Fruit fly (Drosophila melanogaster): ENCODE measurements around the gene CG32536.

The CG32536 gene

DNA sequence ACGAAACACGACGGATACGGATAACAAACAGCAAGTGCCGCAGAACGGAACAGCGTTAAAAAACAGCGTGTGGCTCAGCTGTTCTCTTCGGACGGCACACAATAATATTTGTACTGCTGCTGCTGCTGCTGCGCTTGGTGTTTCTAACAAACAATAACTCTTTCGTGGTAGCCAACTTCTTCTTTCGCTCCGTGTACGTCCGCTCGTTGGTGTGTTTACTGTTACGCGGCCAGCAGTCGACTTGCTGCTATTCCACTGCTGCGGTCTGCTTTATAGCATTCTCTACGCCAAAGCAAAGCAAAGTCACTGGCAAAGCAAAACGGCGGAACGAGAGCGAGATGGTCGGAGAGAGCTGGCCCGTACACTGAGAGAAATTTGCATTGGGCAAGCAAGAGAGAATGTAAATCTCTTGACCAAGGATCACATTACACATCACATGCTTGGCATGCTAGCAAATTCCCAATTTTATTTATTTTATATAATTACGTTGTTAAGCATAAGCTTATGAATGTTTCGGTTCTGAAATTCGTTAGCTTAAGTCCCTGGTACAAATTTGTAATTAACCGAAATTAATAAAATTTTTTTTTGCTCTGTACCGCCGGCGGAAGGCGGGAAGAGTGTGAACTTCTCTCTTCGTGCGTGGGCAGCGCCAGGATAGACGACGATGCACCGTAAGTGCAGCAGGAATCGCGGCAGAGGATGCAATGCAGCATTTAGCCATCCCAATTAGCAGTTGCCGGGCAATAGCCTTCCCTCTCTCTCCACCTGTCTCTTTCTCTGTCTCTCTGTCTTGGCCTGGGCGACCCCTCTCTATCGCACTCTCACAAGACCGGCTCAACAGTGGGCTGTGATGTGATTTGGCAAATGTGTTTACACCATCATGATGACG is 45.4 kb upstream of the CG32536 start, which contains the start of gene out (continued):
- peak; percentile 83 for TF ChIP-seq CG6683 (GFP tag; optimal IDR thresholded peaks at IDR 0.05)
- TF ChIP-seq kah (GFP tag; optimal IDR thresholded peaks at IDR 0.05): peak; percentile 85
- TF ChIP-seq jumu (GFP tag; optimal IDR thresholded peaks at IDR 0.05): peak; percentile 81
- TF ChIP-seq HLH3B (GFP tag; IDR thresholded peaks at IDR 0.05): peak; percentile 92
- no peak for TF ChIP-seq vnd (GFP tag; IDR thresholded peaks at IDR 0.05; ENCODE audit: partially characterized antibody)
- TF ChIP-seq Oaz (GFP tag; IDR thresholded peaks at IDR 0.05): peak; percentile 89
- TF ChIP-seq CG1603 (tag; optimal IDR thresholded peaks at IDR 0.05): peak; percentile 86
- peak; percentile 83 for TF ChIP-seq nau (GFP tag; optimal IDR thresholded peaks at IDR 0.05)
- TF ChIP-seq Fer2 (tag; optimal IDR thresholded peaks at IDR 0.05): peak; percentile 86
- peak; percentile 94 for TF ChIP-seq fd96Cb (tag; optimal IDR thresholded peaks at IDR 0.05)
- peak; percentile 94 for TF ChIP-seq CG18599 (GFP tag; optimal IDR thresholded peaks at IDR 0.05)
- 0 out of 2 replicates have a peak, but pooled peaks have one; percentile 29 for TF ChIP-seq ato (GFP tag; IDR thresholded peaks at IDR 0.05; ENCODE audit: partially characterized antibody)
- TF ChIP-seq CG5180 (GFP tag; optimal IDR thresholded peaks at IDR 0.05): peak; percentile 80
- peak; percentile 96 for TF ChIP-seq so (GFP tag; IDR thresholded peaks at IDR 0.05)
- peak; percentile 66 for TF ChIP-seq CG10565 (GFP tag; optimal IDR thresholded peaks at IDR 0.05)
- TF ChIP-seq CG7271 (tag; optimal IDR thresholded peaks at IDR 0.05): peak; percentile 57
- peak; percentile 91 for TF ChIP-seq Abd-B (GFP tag; optimal IDR thresholded peaks at IDR 0.05)
- peak; percentile 94 for TF ChIP-seq PHDP (tag; optimal IDR thresholded peaks at IDR 0.05)
- peak; percentile 91 for TF ChIP-seq CG31441 (GFP tag; IDR thresholded peaks at IDR 0.05)
- peak; percentile 88 for TF ChIP-seq CG11247 (GFP tag; IDR thresholded peaks at IDR 0.05)
- TF ChIP-seq CG6272 (GFP tag; IDR thresholded peaks at IDR 0.05): peak; percentile 88

dm6 chrX:19318924-19319323 is 42.2 kb upstream of the CG32536 start:
- peak; percentile 91 for TF ChIP-seq twi (tag; optimal IDR thresholded peaks at IDR 0.05)
- TF ChIP-seq tin (GFP tag; optimal IDR thresholded peaks at IDR 0.05): no peak
- no peak for TF ChIP-seq slp2 (GFP tag; optimal IDR thresholded peaks at IDR 0.05)
- TF ChIP-seq CG3995 (GFP tag; optimal IDR thresholded peaks at IDR 0.05): no peak
- no peak for TF ChIP-seq CG33557 (GFP tag; optimal IDR thresholded peaks at IDR 0.05)
- no peak for TF ChIP-seq CG17802 (tag; optimal IDR thresholded peaks at IDR 0.05)

DNA sequence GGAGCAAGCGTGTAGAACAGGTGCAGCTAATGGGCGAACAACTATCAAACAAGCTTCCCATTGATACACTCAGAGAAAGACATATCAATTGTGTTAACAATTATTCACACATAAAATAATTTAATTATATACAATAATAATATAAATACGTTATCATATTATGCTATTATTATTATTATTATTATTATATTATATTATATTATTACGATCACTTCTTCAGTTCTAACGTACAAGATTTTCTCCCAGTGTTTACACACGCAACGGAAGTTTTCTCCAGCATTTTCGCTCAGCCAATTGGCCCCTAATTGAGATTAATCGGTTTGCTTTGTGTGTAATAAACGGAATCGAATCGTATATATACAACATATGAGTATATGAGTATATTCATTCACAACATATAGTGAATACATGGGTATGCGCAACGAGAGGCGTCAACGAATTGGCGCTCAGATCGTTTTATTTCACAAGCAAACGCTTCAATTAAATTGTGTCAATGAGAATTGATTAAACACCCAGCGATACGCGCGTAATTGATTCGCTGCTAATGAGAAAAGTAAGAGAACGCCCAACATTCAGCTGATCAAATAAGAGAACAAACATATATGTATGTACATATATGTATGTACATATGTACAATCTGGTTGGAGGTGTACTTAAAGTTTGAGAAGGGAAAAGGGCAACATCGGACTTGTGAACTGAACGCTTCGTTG is 40.5 kb upstream of the CG32536 start:
- TF ChIP-seq lbe (GFP tag; optimal IDR thresholded peaks at IDR 0.05) (no peak), Doc2 (GFP tag; IDR thresholded peaks at IDR 0.05) (no peak), CG10654 (GFP tag; optimal IDR thresholded peaks at IDR 0.05) (peak; percentile 5), rib (GFP tag; IDR thresholded peaks at IDR 0.05) (no peak), p53 (GFP tag; optimal IDR thresholded peaks at IDR 0.05) (no peak), pzg (GFP tag; optimal IDR thresholded peaks at IDR 0.05) (no peak), ATbp (GFP tag; optimal IDR thresholded peaks at IDR 0.05) (peak; percentile 3), nmo (GFP tag; optimal IDR thresholded peaks at IDR 0.05) (peak; percentile 68), tap (tag; optimal IDR thresholded peaks at IDR 0.05) (peak; percentile 63), Meics (GFP tag; optimal IDR thresholded peaks at IDR 0.05) (peak; percentile 73), dimm (GFP tag; IDR thresholded peaks at IDR 0.05) (no peak), Hand (GFP tag; optimal IDR thresholded peaks at IDR 0.05) (peak; percentile 71), prd (optimal IDR thresholded peaks at IDR 0.05) (no peak), prd (GFP tag; IDR thresholded peaks at IDR 0.05) (peak; percentile 53), CG8924 (tag; optimal IDR thresholded peaks at IDR 0.05) (peak; percentile 80), CG16863 (GFP tag; optimal IDR thresholded peaks at IDR 0.05) (no peak), CG6175 (GFP tag; IDR thresholded peaks at IDR 0.05) (no peak), CG34224 (GFP tag; IDR thresholded peaks at IDR 0.05; ENCODE audit: partially characterized antibody) (no peak), CG13424 (tag; optimal IDR thresholded peaks at IDR 0.05) (peak; percentile 69)

Data from whole organism, embryonic.